Fruit fly (Drosophila melanogaster) whole organism, embryonic: ENCODE data around the gene CG5191.

Experiments
- ATbp ChIP-seq: fragments of 200-800 bp; sonication (Bioruptor generic); optimal IDR thresholded peaks from 2 replicates; lab custom pipeline; 2017; ENCODE audit warnings: missing biosample characterization, mild to moderate bottlenecking, missing genetic modification characterization, missing genetic modification reagents
- B-H1 ChIP-seq: fragments of 200-800 bp; sonication (Bioruptor generic); IDR thresholded peaks from 3 replicates; pipeline ENCODE4 v1.3.6; 2022; ENCODE audit warnings: missing biosample characterization, missing genetic modification characterization
- B-H2 ChIP-seq: fragments of 200-800 bp; sonication (Bioruptor generic); optimal IDR thresholded peaks from 2 replicates; lab custom pipeline; 2018; ENCODE audit warnings: missing biosample characterization, mild to moderate bottlenecking, missing genetic modification characterization
- Blimp-1 ChIP-seq: fragments of 200-800 bp; sonication (Bioruptor generic); optimal IDR thresholded peaks from 3 replicates; lab custom pipeline; 2018; ENCODE audit warnings: missing biosample characterization, missing genetic modification characterization, mild to moderate bottlenecking, moderate library complexity, missing genetic modification reagents
- CG12744 ChIP-seq: fragments of 200-800 bp; sonication (Bioruptor generic); optimal IDR thresholded peaks from 2 replicates; lab custom pipeline; 2016; ENCODE audit warnings: missing biosample characterization, missing genetic modification characterization
- CG15011 ChIP-seq: fragments of 200-800 bp; sonication (Bioruptor generic); optimal IDR thresholded peaks from 3 replicates; lab custom pipeline; 2018; ENCODE audit warnings: missing biosample characterization, mild to moderate bottlenecking, missing genetic modification characterization
- CG15479 ChIP-seq: fragments of 200-800 bp; sonication (Bioruptor generic); optimal IDR thresholded peaks from 3 replicates; lab custom pipeline; 2019; ENCODE audit warnings: missing biosample characterization, mild to moderate bottlenecking, missing genetic modification characterization, moderate library complexity
- CG1602 ChIP-seq: fragments of 200-800 bp; sonication (Bioruptor generic); optimal IDR thresholded peaks from 3 replicates; lab custom pipeline; 2016; ENCODE audit warnings: missing biosample characterization, missing genetic modification characterization
- CG1647 ChIP-seq: fragments of 200-800 bp; sonication (Bioruptor generic); optimal IDR thresholded peaks from 3 replicates; lab custom pipeline; 2016; ENCODE audit warnings: missing biosample characterization, missing genetic modification characterization
- CG2116 ChIP-seq: fragments of 200-800 bp; sonication (Bioruptor generic); optimal IDR thresholded peaks from 3 replicates; lab custom pipeline; 2018; ENCODE audit warnings: missing biosample characterization, mild to moderate bottlenecking, missing genetic modification characterization
- CG31441 ChIP-seq: fragments of 200-800 bp; sonication (Bioruptor generic); IDR thresholded peaks from 2 replicates; pipeline ENCODE4 v1.3.6; 2022; ENCODE audit warnings: missing biosample characterization, missing genetic modification characterization
- CG3281 ChIP-seq: fragments of 200-800 bp; sonication (Bioruptor generic); optimal IDR thresholded peaks from 3 replicates; lab custom pipeline; 2017; ENCODE audit warnings: missing biosample characterization, mild to moderate bottlenecking, missing genetic modification characterization
- CG4707 ChIP-seq: fragments of 200-800 bp; sonication (Bioruptor generic); optimal IDR thresholded peaks from 2 replicates; lab custom pipeline; 2018; ENCODE audit warnings: missing biosample characterization, mild to moderate bottlenecking, missing genetic modification characterization, moderate library complexity
- CG5245 ChIP-seq: fragments of 200-800 bp; sonication (Bioruptor generic); optimal IDR thresholded peaks from 3 replicates; lab custom pipeline; 2016; ENCODE audit warnings: missing biosample characterization, missing genetic modification characterization
- CG6854 ChIP-seq: fragments of 200-800 bp; sonication (Bioruptor generic); optimal IDR thresholded peaks from 3 replicates; lab custom pipeline; 2017; ENCODE audit warnings: missing biosample characterization, mild to moderate bottlenecking, missing genetic modification characterization
- CG7928 ChIP-seq: fragments of 200-800 bp; sonication (Bioruptor generic); optimal IDR thresholded peaks from 2 replicates; lab custom pipeline; 2017; ENCODE audit warnings: missing biosample characterization, mild to moderate bottlenecking, missing genetic modification characterization
- CrebB ChIP-seq: fragments of 200-800 bp; sonication (Bioruptor generic); optimal IDR thresholded peaks from 3 replicates; lab custom pipeline; 2018; ENCODE audit warnings: missing biosample characterization, mild to moderate bottlenecking, missing genetic modification characterization
- D ChIP-seq, 2 experiments: fragments of 200-800 bp in 1 of 2; fragments of >200 bp in 1 of 2; sonication (Bioruptor generic) in 1 of 2; optimal IDR thresholded peaks; 2 replicates in 1 of 2; 3 replicates in 1 of 2; lab custom pipeline; 2017; ENCODE audit warnings: mild to moderate bottlenecking in 1 of 2, missing biosample characterization in 1 of 2, missing genetic modification characterization in 1 of 2, missing genetic modification reagents in 1 of 2
- Eip74EF ChIP-seq, 2 experiments: fragments of 200-800 bp in 1 of 2; fragments of >200 bp in 1 of 2; sonication (Bioruptor generic) in 1 of 2; optimal IDR thresholded peaks; 2 replicates each; lab custom pipeline; 2017 to 2019; ENCODE audit warnings: missing biosample characterization in 2 of 2, missing genetic modification characterization in 2 of 2, mild to moderate bottlenecking in 1 of 2, moderate library complexity in 1 of 2
- Ets97D ChIP-seq: fragments of 200-800 bp; sonication (Bioruptor generic); optimal IDR thresholded peaks from 3 replicates; lab custom pipeline; 2016; ENCODE audit warnings: missing biosample characterization, missing genetic modification characterization
- MBD-R2 ChIP-seq: fragments of 200-800 bp; sonication (Bioruptor generic); IDR thresholded peaks from 2 replicates; pipeline ENCODE4 v1.3.6; 2022; ENCODE audit warnings: missing biosample characterization, missing genetic modification characterization
- MESR4 ChIP-seq: fragments of 200-800 bp; sonication (Bioruptor generic); optimal IDR thresholded peaks from 2 replicates; lab custom pipeline; 2018; ENCODE audit warnings: missing biosample characterization, mild to moderate bottlenecking, missing genetic modification characterization, moderate library complexity
- Max ChIP-seq: fragments of 200-800 bp; sonication (Bioruptor generic); optimal IDR thresholded peaks from 2 replicates; lab custom pipeline; 2016; ENCODE audit warnings: missing biosample characterization, mild to moderate bottlenecking, missing genetic modification characterization
- Med ChIP-seq: fragments of 200-800 bp; sonication (Bioruptor generic); peaks from one replicate; lab custom pipeline; 2016; ENCODE audit warnings: missing biosample characterization, missing genetic modification characterization, mild to moderate bottlenecking, inconsistent platforms, moderate library complexity
- Sry-β ChIP-seq: fragments of 200-800 bp; sonication (Bioruptor generic); optimal IDR thresholded peaks from 2 replicates; lab custom pipeline; 2018; ENCODE audit warnings: missing biosample characterization, mild to moderate bottlenecking, missing genetic modification characterization, moderate library complexity
- Stat92E ChIP-seq, 3 experiments: fragments of >200 bp in 2 of 3; fragments of 200-800 bp in 1 of 3; sonication (Bioruptor generic) in 1 of 3; optimal IDR thresholded peaks; 2 replicates each; lab custom pipeline; 2017 to 2019; ENCODE audit warnings: missing biosample characterization in 3 of 3, missing genetic modification characterization in 3 of 3, mild to moderate bottlenecking in 1 of 3, moderate library complexity in 1 of 3
- TFAM ChIP-seq: fragments of 200-800 bp; sonication (Bioruptor generic); optimal IDR thresholded peaks from 2 replicates; lab custom pipeline; 2017; ENCODE audit warnings: missing biosample characterization, missing genetic modification characterization, inconsistent platforms
- Usf ChIP-seq: fragments of 200-800 bp; sonication (Bioruptor generic); optimal IDR thresholded peaks from 2 replicates; lab custom pipeline; 2017; ENCODE audit warnings: missing genotype, missing biosample characterization, missing genetic modification characterization
- bbx ChIP-seq: fragments of 200-800 bp; sonication (Bioruptor generic); IDR thresholded peaks from 2 replicates; pipeline ENCODE4 v1.3.6; 2022; ENCODE audit warnings: missing biosample characterization, missing genetic modification characterization; ENCODE audit not compliant: partially characterized antibody
- bowl ChIP-seq: fragments of 200-800 bp; sonication (Bioruptor generic); IDR thresholded peaks from 2 replicates; pipeline ENCODE4 v1.3.6; 2022; ENCODE audit warnings: missing biosample characterization, missing genetic modification characterization
- chm ChIP-seq: fragments of 200-800 bp; sonication (Bioruptor generic); IDR thresholded peaks from 2 replicates; pipeline ENCODE4 v1.3.6; 2022; ENCODE audit warnings: missing biosample characterization, missing genetic modification characterization
- corto ChIP-seq: fragments of 200-800 bp; sonication (Bioruptor generic); optimal IDR thresholded peaks from 2 replicates; lab custom pipeline; 2016; ENCODE audit warnings: missing biosample characterization, mild to moderate bottlenecking, missing genetic modification characterization, moderate library complexity
- dimm ChIP-seq: fragments of 200-800 bp; sonication (Bioruptor generic); IDR thresholded peaks from 2 replicates; pipeline ENCODE4 v1.3.6; 2022; ENCODE audit warnings: missing biosample characterization, missing genetic modification characterization
- esg ChIP-seq: fragments of 200-800 bp; sonication (Bioruptor generic); conservative IDR thresholded peaks from 2 replicates; pipeline ENCODE4 v1.3.6; 2022; ENCODE audit warnings: missing biosample characterization, missing genetic modification characterization
- exex ChIP-seq: fragments of 200-800 bp; sonication (Bioruptor generic); optimal IDR thresholded peaks from 4 replicates; lab custom pipeline; 2018; ENCODE audit warnings: missing biosample characterization, mild to moderate bottlenecking, missing genetic modification characterization, moderate library complexity
- grau ChIP-seq: fragments of 200-800 bp; optimal IDR thresholded peaks from 3 replicates; lab custom pipeline; 2019; ENCODE audit warnings: missing biosample characterization, mild to moderate bottlenecking, missing genetic modification characterization, moderate library complexity
- ham ChIP-seq: fragments of 200-800 bp; sonication (Bioruptor generic); IDR thresholded peaks from 2 replicates; pipeline ENCODE4 v1.3.6; 2022; ENCODE audit warnings: missing biosample characterization, missing genetic modification characterization
- kay ChIP-seq: fragments of 200-800 bp; sonication (Bioruptor generic); optimal IDR thresholded peaks from 2 replicates; lab custom pipeline; 2016; ENCODE audit warnings: missing biosample characterization, missing genetic modification characterization
- oc ChIP-seq: fragments of 200-800 bp; sonication (Bioruptor generic); optimal IDR thresholded peaks from 2 replicates; lab custom pipeline; 2018; ENCODE audit warnings: missing biosample characterization, mild to moderate bottlenecking, missing genetic modification characterization, moderate library complexity
- pho ChIP-seq: fragments of 200-800 bp; sonication (Bioruptor generic); optimal IDR thresholded peaks from 2 replicates; lab custom pipeline; 2016; ENCODE audit warnings: missing biosample characterization, missing genetic modification characterization
- prd ChIP-seq, 3 experiments: fragments of >200 bp in 2 of 3; fragments of 200-800 bp in 1 of 3; sonication (Bioruptor generic) in 1 of 3; optimal IDR thresholded peaks in 2 of 3; IDR thresholded peaks in 1 of 3; 2 replicates in 2 of 3; 3 replicates in 1 of 3; pipeline versions ENCODE4 v1.3.6 to Lab custom; 2017 to 2022; ENCODE audit warnings: missing biosample characterization in 1 of 3, missing genetic modification characterization in 1 of 3
- slp2 ChIP-seq: fragments of 200-800 bp; sonication (Bioruptor generic); optimal IDR thresholded peaks from 2 replicates; lab custom pipeline; 2016; ENCODE audit warnings: missing biosample characterization, missing genetic modification characterization
- tio ChIP-seq: fragments of 200-800 bp; sonication (Bioruptor generic); optimal IDR thresholded peaks from 2 replicates; lab custom pipeline; 2017; ENCODE audit warnings: missing biosample characterization, missing genetic modification characterization, inconsistent platforms
- toy ChIP-seq: fragments of 200-800 bp; sonication (Bioruptor generic); IDR thresholded peaks from 2 replicates; pipeline ENCODE4 v1.3.6; 2022; ENCODE audit warnings: missing biosample characterization, missing genetic modification characterization
- trh ChIP-seq: fragments of 200-800 bp; sonication (Bioruptor generic); optimal IDR thresholded peaks from 2 replicates; lab custom pipeline; 2016; ENCODE audit warnings: missing biosample characterization, missing genetic modification characterization
- tup ChIP-seq: fragments of 200-800 bp; sonication (Bioruptor generic); optimal IDR thresholded peaks from 2 replicates; lab custom pipeline; 2016; ENCODE audit warnings: missing biosample characterization, mild to moderate bottlenecking, missing genetic modification characterization, moderate library complexity
- wor ChIP-seq: fragments of 200-800 bp; sonication (Bioruptor generic); IDR thresholded peaks from 2 replicates; pipeline ENCODE4 v1.3.6; 2022; ENCODE audit warnings: missing biosample characterization, missing genetic modification characterization

CG5191 gene

DNA sequence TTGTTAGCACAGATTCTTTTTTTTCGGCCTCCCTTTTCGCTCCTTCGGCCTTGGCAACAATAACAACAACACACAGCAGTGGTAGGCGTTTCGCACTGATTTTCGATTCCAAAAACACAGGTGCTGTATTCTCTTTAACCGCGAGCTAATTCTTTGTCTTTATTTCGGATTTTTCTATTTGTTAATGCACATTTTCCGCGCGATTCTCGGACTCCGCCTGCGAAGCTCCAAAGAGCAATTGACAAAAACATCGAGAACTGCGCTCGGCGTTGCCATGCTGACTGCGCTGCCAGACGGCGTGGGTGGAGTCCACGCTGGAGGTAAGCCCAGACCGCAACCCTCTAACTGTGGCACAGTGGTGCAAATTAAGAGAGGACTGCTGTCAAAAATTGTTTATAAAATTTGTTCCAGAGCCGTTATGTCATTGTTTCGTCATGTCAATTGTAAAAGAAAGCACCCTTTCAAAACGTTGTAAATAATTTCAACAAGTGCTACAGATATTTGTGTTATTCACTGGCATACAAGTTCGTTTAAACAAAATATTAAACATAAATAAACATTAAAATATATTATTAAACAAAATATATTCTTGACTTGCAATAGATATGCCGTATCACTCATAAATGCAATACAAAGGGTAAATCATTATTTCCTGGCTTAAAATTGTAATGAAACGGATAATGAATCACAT is 3.1 kb upstream of the CG5191 start, which contains the start of the genes DPCoAC and CG5180 (continued):
- TF ChIP-seq D (optimal IDR thresholded peaks at IDR 0.05; lab: Kevin White, UChicago) (peak; percentile 0), D (GFP tag; optimal IDR thresholded peaks at IDR 0.05; lab: Kevin White, UChicago) (peak; percentile 40), CG3281 (GFP tag; lab: Kevin White, UChicago) (peak; percentile 59), CG15479 (GFP tag; lab: Kevin White, UChicago) (no peak), Ets97D (GFP tag; lab: Kevin White, UChicago) (peak; percentile 83), CG4707 (peak; percentile 60), slp2 (GFP tag; lab: Kevin White, UChicago) (peak; percentile 56), Sry-β (GFP tag; lab: Kevin White, UChicago) (peak; percentile 12), corto (GFP tag; lab: Kevin White, UChicago) (no peak), CG1647 (GFP tag; lab: Kevin White, UChicago) (peak; percentile 75), B-H2 (peak; percentile 54), Usf (GFP tag; lab: Kevin White, UChicago) (peak; percentile 39), dimm (0 out of 2 replicates have a peak, but pooled peaks have one; percentile 19), Med (peak; percentile 95), CG5245 (GFP tag; lab: Kevin White, UChicago) (peak; percentile 41), Stat92E (GFP tag; optimal IDR thresholded peaks at IDR 0.05; lab: Kevin White, UChicago) (peak in 1 of 3 experiments; percentile 83), CrebB (peak; percentile 58), trh (GFP tag; lab: Kevin White, UChicago) (no peak), CG7928 (GFP tag; lab: Kevin White, UChicago) (peak; percentile 21), CG15011 (GFP tag; lab: Kevin White, UChicago) (no peak), grau (tag; lab: Kevin White, UChicago) (peak; percentile 60), pho (GFP tag; lab: Kevin White, UChicago) (peak; percentile 70), CG12744 (GFP tag; lab: Kevin White, UChicago) (no peak), CG6854 (peak; percentile 57), Max (peak; percentile 53), Blimp-1 (GFP tag; lab: Kevin White, UChicago) (peak; percentile 7), CG31441 (peak; percentile 59; the same call in 1 of the 2 replicates), CG2116 (GFP tag; lab: Kevin White, UChicago) (peak; percentile 54), ATbp (GFP tag; lab: Kevin White, UChicago) (no peak), tio (GFP tag; lab: Kevin White, UChicago) (peak; percentile 64), kay (GFP tag; lab: Kevin White, UChicago) (peak; percentile 5), tup (peak; percentile 1), bowl (GFP tag; lab: Robert Waterston, UW) (no peak), exex (tag; lab: Kevin White, UChicago) (no peak), oc (tag; lab: Kevin White, UChicago) (no peak), bbx (peak; percentile 76), TFAM (GFP tag; lab: Kevin White, UChicago) (no peak), CG1602 (GFP tag; lab: Kevin White, UChicago) (peak; percentile 55), wor (peak; percentile 26; the same call in 1 of the 2 replicates), MBD-R2 (GFP tag; lab: Robert Waterston, UW) (peak; percentile 54), MESR4 (peak; percentile 74), B-H1 (GFP tag; lab: Robert Waterston, UW) (peak; percentile 10; the same call in 1 of the 3 replicates), esg (GFP tag; lab: Robert Waterston, UW) (peak; percentile 71), prd (optimal IDR thresholded peaks at IDR 0.05; lab: Kevin White, UChicago) (no peak), prd (GFP tag; IDR thresholded peaks at IDR 0.05; lab: Robert Waterston, UW) (peak; percentile 86), ham (GFP tag; lab: Robert Waterston, UW) (peak; percentile 35; the same call in 1 of the 2 replicates), Eip74EF (GFP tag; optimal IDR thresholded peaks at IDR 0.05; lab: Kevin White, UChicago) (no peak), chm (peak; percentile 81), toy (GFP tag; lab: Robert Waterston, UW) (no peak)
